Worm (Caenorhabditis elegans) whole organism, L4 larva: ENCODE data around the gene letm-1.
A peak's percentile ranks its signal among the peaks of the same experiment; 100 is the strongest.

Source experiments
- D1046.2 ChIP-seq: fragments of 200-800 bp; sonication (Bioruptor generic); IDR thresholded peaks from 2 replicates; pipeline ENCODE4 v1.3.6; 2022; ENCODE audit warnings: missing genetic modification characterization, missing compliant biosample characterization
- F10B5.3 ChIP-seq: sonication (generic microtip); optimal IDR thresholded peaks from 2 replicates; lab custom pipeline; 2016; ENCODE audit warnings: mild to moderate bottlenecking, missing genetic modification characterization, missing compliant biosample characterization
- F26F4.8 ChIP-seq: fragments of 200-800 bp; sonication (Bioruptor generic); conservative IDR thresholded peaks from 2 replicates; pipeline ENCODE4 v1.3.6; 2022; ENCODE audit warnings: missing genetic modification characterization, missing compliant biosample characterization
- F44E2.7 ChIP-seq: fragments of 200-800 bp; sonication (Bioruptor generic); IDR thresholded peaks from 2 replicates; pipeline ENCODE4 v2.1.2; 2022; ENCODE audit warnings: missing genetic modification characterization, missing compliant biosample characterization
- F49E8.2 ChIP-seq: sonication (generic microtip); optimal IDR thresholded peaks from 2 replicates; lab custom pipeline; 2016; ENCODE audit warnings: missing compliant biosample characterization, mild to moderate bottlenecking, missing genetic modification characterization, borderline replicate concordance
- R02D3.7 ChIP-seq: fragments of 150-350 bp; sonication (generic microtip); optimal IDR thresholded peaks from 3 replicates; lab custom pipeline; 2014; ENCODE audit warnings: missing biosample characterization, missing genetic modification characterization
- T20F7.1 ChIP-seq: fragments of 200-800 bp; sonication (Bioruptor generic); optimal IDR thresholded peaks from 2 replicates; lab custom pipeline; 2018; ENCODE audit warnings: mild to moderate bottlenecking, missing genetic modification characterization, missing compliant biosample characterization
- T26A8.4 ChIP-seq: fragments of 200-800 bp; sonication (Bioruptor generic); IDR thresholded peaks from 2 replicates; pipeline ENCODE4 v1.3.6; 2022; ENCODE audit warnings: missing genetic modification characterization, missing compliant biosample characterization
- Y105C5A.15 ChIP-seq: fragments of 200-800 bp; sonication (Bioruptor generic); IDR thresholded peaks from 2 replicates; pipeline ENCODE4 v1.3.6; 2022; ENCODE audit warnings: missing genetic modification characterization, missing compliant biosample characterization
- Y5F2A.4 ChIP-seq: fragments of 200-800 bp; sonication (Bioruptor generic); optimal IDR thresholded peaks from 2 replicates; lab custom pipeline; 2018; ENCODE audit warnings: mild to moderate bottlenecking, missing genetic modification characterization, missing compliant biosample characterization
- Y75B8A.6 ChIP-seq: fragments of 200-800 bp; sonication (Bioruptor generic); IDR thresholded peaks from 2 replicates; pipeline ENCODE4 v1.3.6; 2022; ENCODE audit warnings: missing genetic modification reagents, missing genetic modification characterization, missing compliant biosample characterization
- aly-2 ChIP-seq: sonication (generic microtip); optimal IDR thresholded peaks from 2 replicates; lab custom pipeline; 2018; ENCODE audit warnings: missing biosample characterization, missing genetic modification characterization
- arid-1 ChIP-seq: fragments of 200-800 bp; sonication (Bioruptor generic); conservative IDR thresholded peaks from 2 replicates; pipeline ENCODE4 v1.3.6; 2022; ENCODE audit warnings: missing genetic modification reagents, missing genetic modification characterization, missing compliant biosample characterization
- attf-4 ChIP-seq: sonication (generic microtip); optimal IDR thresholded peaks from 3 replicates; lab custom pipeline; 2017; ENCODE audit warnings: missing biosample characterization, missing genetic modification characterization
- ceh-32 ChIP-seq: sonication (generic microtip); optimal IDR thresholded peaks from 2 replicates; lab custom pipeline; 2016; ENCODE audit warnings: mild to moderate bottlenecking, missing genetic modification characterization, missing compliant biosample characterization; ENCODE audit not compliant: poor library complexity
- ceh-44 ChIP-seq: fragments of 200-800 bp; sonication (Bioruptor generic); IDR thresholded peaks from 2 replicates; pipeline ENCODE4 v1.3.6; 2022; ENCODE audit warnings: missing genetic modification reagents, missing genetic modification characterization, missing compliant biosample characterization
- ces-1 ChIP-seq: fragments of 150-350 bp; sonication (generic microtip); optimal IDR thresholded peaks from 4 replicates; lab custom pipeline; 2014; ENCODE audit warnings: missing biosample characterization, missing genetic modification reagents, missing genetic modification characterization
- ctbp-1 ChIP-seq: fragments of 200-800 bp; sonication (Bioruptor generic); IDR thresholded peaks from 2 replicates; pipeline ENCODE4 v1.3.6; 2022; ENCODE audit warnings: missing genetic modification reagents, missing genetic modification characterization, missing compliant biosample characterization
- daf-12 ChIP-seq: fragments of 150-350 bp; optimal IDR thresholded peaks from 2 replicates; lab custom pipeline; 2014; ENCODE audit warnings: missing biosample characterization, missing genetic modification reagents, missing genetic modification characterization
- daf-8 ChIP-seq: fragments of 200-800 bp; sonication (Bioruptor generic); IDR thresholded peaks from 2 replicates; pipeline ENCODE4 v1.3.6; 2022; ENCODE audit warnings: missing genetic modification characterization, missing compliant biosample characterization
- dmd-8 ChIP-seq: fragments of 200-800 bp; sonication (Bioruptor generic); IDR thresholded peaks from 2 replicates; pipeline ENCODE4 v1.3.6; 2022; ENCODE audit warnings: missing genetic modification characterization, missing compliant biosample characterization
- duxl-1 ChIP-seq: sonication (generic microtip); optimal IDR thresholded peaks from 2 replicates; lab custom pipeline; 2016; ENCODE audit warnings: mild to moderate bottlenecking, missing genetic modification characterization, moderate library complexity, missing compliant biosample characterization; ENCODE audit not compliant: poor library complexity
- dve-1 ChIP-seq: sonication (generic microtip); optimal IDR thresholded peaks from 2 replicates; lab custom pipeline; 2017; ENCODE audit warnings: antibody characterized with exemption, mild to moderate bottlenecking, missing genetic modification characterization, missing compliant biosample characterization; ENCODE audit not compliant: insufficient read depth
- egl-43 ChIP-seq: fragments of 200-800 bp; sonication (Bioruptor generic); IDR thresholded peaks from 2 replicates; pipeline ENCODE4 v1.3.6; 2022; ENCODE audit warnings: missing genetic modification reagents, missing genetic modification characterization, missing compliant biosample characterization
- fos-1 ChIP-seq: fragments of 150-350 bp; optimal IDR thresholded peaks from 2 replicates; lab custom pipeline; 2014; ENCODE audit warnings: missing biosample characterization, missing genetic modification characterization
- hif-1 ChIP-seq, 2 experiments: sonication (generic microtip); optimal IDR thresholded peaks; 2 replicates each; lab custom pipeline; 2016 to 2017; ENCODE audit warnings: missing compliant biosample characterization in 2 of 2, missing genetic modification characterization in 2 of 2, missing genetic modification reagents in 2 of 2, missing genotype in 2 of 2, mild to moderate bottlenecking in 1 of 2
- hlh-11 ChIP-seq: fragments of 200-800 bp; sonication (Bioruptor generic); optimal IDR thresholded peaks from 2 replicates; lab custom pipeline; 2018; ENCODE audit warnings: mild to moderate bottlenecking, missing genetic modification characterization, missing compliant biosample characterization
- jun-1 ChIP-seq: fragments of 150-350 bp; optimal IDR thresholded peaks from 2 replicates; lab custom pipeline; 2014; ENCODE audit warnings: missing biosample characterization, missing genetic modification reagents, missing genetic modification characterization
- lim-7 ChIP-seq: fragments of 200-800 bp; sonication (Bioruptor generic); IDR thresholded peaks from 2 replicates; pipeline ENCODE4 v1.3.6; 2022; ENCODE audit warnings: missing genetic modification characterization, missing compliant biosample characterization
- lin-39 ChIP-seq: fragments of 150-350 bp; optimal IDR thresholded peaks from 2 replicates; lab custom pipeline; 2014; ENCODE audit warnings: missing biosample characterization, missing genetic modification reagents, missing genetic modification characterization
- lir-3 ChIP-seq: sonication (generic microtip); optimal IDR thresholded peaks from 2 replicates; lab custom pipeline; 2016; ENCODE audit warnings: mild to moderate bottlenecking, missing genetic modification characterization, missing compliant biosample characterization
- madf-9 ChIP-seq: fragments of 200-800 bp; sonication (Bioruptor generic); conservative IDR thresholded peaks from 2 replicates; pipeline ENCODE4 v1.3.6; 2022; ENCODE audit warnings: missing genetic modification reagents, missing genetic modification characterization, missing compliant biosample characterization
- mep-1 ChIP-seq: fragments of 150-350 bp; sonication (generic microtip); optimal IDR thresholded peaks from 3 replicates; lab custom pipeline; 2014; ENCODE audit warnings: missing biosample characterization, missing genetic modification characterization
- nhr-102 ChIP-seq: sonication (generic microtip); optimal IDR thresholded peaks from 2 replicates; lab custom pipeline; 2016; ENCODE audit warnings: mild to moderate bottlenecking, missing genetic modification characterization, moderate library complexity, missing compliant biosample characterization
- nhr-111 ChIP-seq: fragments of 200-800 bp; sonication (Bioruptor generic); optimal IDR thresholded peaks from 2 replicates; lab custom pipeline; 2018; ENCODE audit warnings: mild to moderate bottlenecking, missing genetic modification characterization, missing compliant biosample characterization
- nhr-237 ChIP-seq: sonication (generic microtip); optimal IDR thresholded peaks from 2 replicates; lab custom pipeline; 2017; ENCODE audit warnings: missing biosample characterization, missing genetic modification characterization
- nhr-42 ChIP-seq: fragments of 200-800 bp; sonication (Bioruptor generic); IDR thresholded peaks from 2 replicates; pipeline ENCODE4 v1.3.6; 2022; ENCODE audit warnings: missing genetic modification characterization, missing compliant biosample characterization
- nhr-48 ChIP-seq: sonication (generic microtip); optimal IDR thresholded peaks from 2 replicates; lab custom pipeline; 2016; ENCODE audit warnings: mild to moderate bottlenecking, missing genetic modification characterization, missing compliant biosample characterization
- nhr-6 ChIP-seq: fragments of 150-350 bp; optimal IDR thresholded peaks from 2 replicates; lab custom pipeline; 2014; ENCODE audit warnings: missing biosample characterization, missing genetic modification characterization
- nhr-76 ChIP-seq: fragments of 150-350 bp; optimal IDR thresholded peaks from 2 replicates; lab custom pipeline; 2014; ENCODE audit warnings: missing biosample characterization, missing genetic modification characterization
- rbr-2 ChIP-seq: sonication (generic microtip); optimal IDR thresholded peaks from 2 replicates; lab custom pipeline; 2016; ENCODE audit warnings: missing genotype, missing genetic modification characterization, missing compliant biosample characterization
- set-16 ChIP-seq: fragments of 200-800 bp; sonication (Bioruptor generic); IDR thresholded peaks from 2 replicates; pipeline ENCODE4 v1.3.6; 2022; ENCODE audit warnings: missing genetic modification reagents, missing genetic modification characterization, missing compliant biosample characterization
- spr-3 ChIP-seq: fragments of 200-800 bp; sonication (Bioruptor generic); optimal IDR thresholded peaks from 2 replicates; lab custom pipeline; 2018; ENCODE audit warnings: mild to moderate bottlenecking, missing genetic modification characterization, missing compliant biosample characterization
- tag-97 ChIP-seq: fragments of 200-800 bp; sonication (Bioruptor generic); IDR thresholded peaks from 2 replicates; pipeline ENCODE4 v1.3.6; 2022; ENCODE audit warnings: missing genetic modification characterization, missing compliant biosample characterization
- unc-130 ChIP-seq: sonication (generic microtip); optimal IDR thresholded peaks from 2 replicates; lab custom pipeline; 2016; ENCODE audit warnings: missing genetic modification reagents, missing genetic modification characterization, missing compliant biosample characterization
- unc-39 ChIP-seq: sonication (generic microtip); optimal IDR thresholded peaks from 2 replicates; lab custom pipeline; 2017; ENCODE audit warnings: missing biosample characterization, missing genetic modification characterization
- unc-62 ChIP-seq, 3 experiments: fragments of 150-350 bp in 1 of 3; sonication (generic microtip); optimal IDR thresholded peaks in 2 of 3; peaks in 1 of 3; 1 replicate in 1 of 3; 2 replicates in 2 of 3; lab custom pipeline; 2014 to 2017; ENCODE audit warnings: missing biosample characterization in 3 of 3, missing genetic modification characterization in 3 of 3, missing genetic modification reagents in 3 of 3, missing genotype in 1 of 3
- zag-1 ChIP-seq: fragments of 150-350 bp; optimal IDR thresholded peaks from 2 replicates; lab custom pipeline; 2014; ENCODE audit warnings: missing biosample characterization, missing genetic modification characterization
- zfp-2 ChIP-seq: sonication (generic microtip); optimal IDR thresholded peaks from 2 replicates; lab custom pipeline; 2016; ENCODE audit warnings: mild to moderate bottlenecking, missing genetic modification characterization, missing compliant biosample characterization
- zfp-3 ChIP-seq: fragments of 200-800 bp; sonication (Bioruptor generic); conservative IDR thresholded peaks from 2 replicates; pipeline ENCODE4 v1.3.6; 2022; ENCODE audit warnings: missing genetic modification reagents, missing genetic modification characterization, missing compliant biosample characterization

The letm-1 gene

DNA sequence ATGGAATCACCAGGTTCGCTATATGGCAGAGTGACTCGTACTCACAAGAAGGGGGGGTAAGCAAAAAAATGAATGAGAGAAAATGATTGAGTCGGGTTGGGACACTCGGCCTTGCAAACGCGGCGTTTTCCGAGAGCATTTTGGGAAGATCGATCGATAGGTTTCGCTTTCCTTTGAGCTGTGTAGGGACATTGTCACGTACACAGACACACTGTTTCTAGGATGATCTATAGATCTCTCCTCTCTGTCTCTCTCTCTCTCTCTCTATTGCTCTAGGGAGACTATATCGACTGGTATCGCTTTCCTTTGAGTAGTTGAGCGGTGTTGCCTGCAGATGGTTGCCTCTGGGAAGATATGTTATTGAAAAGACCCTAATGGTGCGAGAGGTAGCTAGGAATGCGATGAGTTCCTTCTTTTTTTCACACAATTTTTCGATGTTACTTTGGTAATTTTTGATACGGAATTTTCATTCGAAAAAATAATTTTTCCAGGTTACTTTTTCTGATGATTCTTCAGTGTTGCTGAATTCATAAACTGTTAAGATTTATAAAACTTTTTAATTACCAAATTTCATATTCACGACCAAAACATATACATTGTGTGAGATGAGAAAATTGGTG is 11.2 kb upstream of the letm-1 start, which contains the start of gene H37A05.4 (continued):
- TF ChIP-seq ces-1 (GFP tag; lab: Kevin White, UChicago) (no peak), F44E2.7 (GFP tag; lab: Robert Waterston, UW) (no peak), dmd-8 (no peak), unc-130 (GFP tag; lab: Kevin White, UChicago) (no peak), zfp-3 (peak; percentile 73), rbr-2 (no peak), mep-1 (peak; percentile 91), Y5F2A.4 (GFP tag; lab: Kevin White, UChicago) (peak; percentile 39), Y75B8A.6 (no peak), daf-12 (tag; lab: Kevin White, UChicago) (no peak), nhr-102 (tag; lab: Kevin White, UChicago) (peak; percentile 88), F49E8.2 (tag; lab: Kevin White, UChicago) (no peak), set-16 (GFP tag; lab: Robert Waterston, UW) (no peak), fos-1 (no peak), nhr-42 (GFP tag; lab: Robert Waterston, UW) (no peak), arid-1 (GFP tag; lab: Robert Waterston, UW) (peak; percentile 42; the same call in 1 of the 2 replicates), T26A8.4 (GFP tag; lab: Robert Waterston, UW) (peak; percentile 50; the same call in 1 of the 2 replicates), tag-97 (GFP tag; lab: Robert Waterston, UW) (no peak), madf-9 (GFP tag; lab: Robert Waterston, UW) (no peak), ceh-32 (tag; lab: Kevin White, UChicago) (no peak), lir-3 (tag; lab: Kevin White, UChicago) (no peak), jun-1 (tag; lab: Kevin White, UChicago) (no peak), egl-43 (GFP tag; lab: Robert Waterston, UW) (0 out of 2 replicates have a peak, but pooled peaks have one; percentile 35), attf-4 (no peak), R02D3.7 (no peak), lim-7 (no peak), nhr-6 (tag; lab: Kevin White, UChicago) (no peak), hlh-11 (tag; lab: Kevin White, UChicago) (peak; percentile 23), lin-39 (tag; lab: Kevin White, UChicago) (no peak), unc-62 (GFP tag; optimal IDR thresholded peaks at IDR 0.05 in 1 of 2; lab: Kevin White, UChicago) (peak in 1 of 2 experiments; percentile 56), unc-62 (tag; optimal IDR thresholded peaks at IDR 0.05; lab: Kevin White, UChicago) (no peak), daf-8 (GFP tag; lab: Robert Waterston, UW) (no peak), nhr-76 (no peak), unc-39 (tag; lab: Kevin White, UChicago) (no peak), hif-1 (tag; optimal IDR thresholded peaks at IDR 0.05; lab: Kevin White, UChicago) (peak in 1 of 2 experiments; percentile 26), ctbp-1 (GFP tag; lab: Robert Waterston, UW) (0 out of 2 replicates have a peak, but pooled peaks have one; percentile 36), F10B5.3 (tag; lab: Kevin White, UChicago) (no peak), zag-1 (tag; lab: Kevin White, UChicago) (no peak), zfp-2 (tag; lab: Kevin White, UChicago) (no peak), duxl-1 (tag; lab: Kevin White, UChicago) (peak; percentile 84), nhr-237 (tag; lab: Kevin White, UChicago) (no peak), nhr-111 (GFP tag; lab: Kevin White, UChicago) (no peak), T20F7.1 (GFP tag; lab: Kevin White, UChicago) (no peak), ceh-44 (no peak), Y105C5A.15 (peak; percentile 81), aly-2 (tag; lab: Kevin White, UChicago) (no peak), F26F4.8 (GFP tag; lab: Robert Waterston, UW) (no peak), D1046.2 (GFP tag; lab: Robert Waterston, UW) (0 out of 2 replicates have a peak, but pooled peaks have one; percentile 42), spr-3 (peak; percentile 6), dve-1 (peak; percentile 29), nhr-48 (peak; percentile 23)
